Worm (Caenorhabditis elegans): ENCODE results near the gene T11G6.5.
A peak's percentile ranks its signal among the peaks of the same experiment; 100 is the strongest.

Gene T11G6.5

DNA sequence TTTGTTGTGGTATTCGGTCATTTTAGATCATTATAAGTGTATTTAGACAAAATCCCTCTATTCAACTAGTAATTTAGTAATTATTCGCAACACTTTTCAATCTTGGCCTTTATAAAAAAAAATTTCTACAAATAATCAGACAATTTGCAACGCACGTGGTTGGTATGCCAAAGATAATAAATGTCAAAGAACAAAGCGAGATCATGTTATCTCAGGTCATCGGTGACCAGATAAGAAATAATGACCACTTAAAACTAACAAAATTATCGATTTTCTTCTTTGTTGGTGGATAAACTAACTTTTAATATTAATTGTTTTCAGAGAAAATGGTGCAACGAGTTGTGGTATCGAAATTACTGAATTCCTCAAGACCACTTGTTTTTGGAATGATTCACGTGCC lies 38.7 kb upstream of the T11G6.5 start, which contains the start of gene F13E9.13:
Gene F13E9.13, plus strand, starts transcription at position 317 of the 400 bp plus-strand sequence.
- TF ChIP-seq ama-1 (optimal IDR thresholded peaks at IDR 0.05) (no peak), elt-2 (tag; optimal IDR thresholded peaks at IDR 0.05) (peak; percentile 67), ztf-4 (tag; optimal IDR thresholded peaks at IDR 0.05) (no peak), daf-12 (tag; optimal IDR thresholded peaks at IDR 0.05) (no peak), ceh-28 (tag; optimal IDR thresholded peaks at IDR 0.05) (peak; percentile 18)

ce11 chrIV:10880264-10880663 lies 37.7 kb upstream of the T11G6.5 start, which contains the start of gene fipr-15:
TSS of gene fipr-15 (plus strand) at chrIV:10880564.
- TF ChIP-seq zag-1 (tag; optimal IDR thresholded peaks at IDR 0.05) (no peak), nhr-12 (tag; optimal IDR thresholded peaks at IDR 0.05) (no peak), elt-2 (tag; optimal IDR thresholded peaks at IDR 0.05) (no peak), nhr-25 (tag; optimal IDR thresholded peaks at IDR 0.05) (no peak), lsy-12 (tag; optimal IDR thresholded peaks at IDR 0.05) (no peak), egl-5 (tag; optimal IDR thresholded peaks at IDR 0.05) (no peak)

DNA sequence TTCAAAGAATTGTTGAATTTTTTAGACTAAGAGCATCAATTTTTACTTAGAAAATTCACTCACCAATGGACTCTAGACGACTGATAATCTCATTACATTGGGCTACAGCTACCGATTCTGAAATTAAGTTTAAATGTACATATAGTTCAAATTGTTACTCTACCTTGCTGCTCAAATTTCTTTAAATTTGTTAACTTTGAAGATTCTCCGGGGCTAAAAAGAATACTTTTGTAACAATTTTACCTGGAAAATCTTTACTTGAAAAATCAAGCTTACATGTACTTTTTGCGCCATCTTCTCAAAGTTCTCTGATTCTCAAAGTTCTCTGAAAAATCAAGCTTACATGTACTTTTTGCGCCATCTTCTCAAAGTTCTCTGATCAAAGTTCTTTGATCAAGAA lies 37.0 kb upstream of the T11G6.5 start, which contains the start of gene sdz-13:
Gene sdz-13, minus strand, starts transcription at position 101 of the 400 bp plus-strand sequence.
- no peak for TF ChIP-seq nhr-25 (tag; optimal IDR thresholded peaks at IDR 0.05)
- no peak for TF ChIP-seq mdl-1 (tag; optimal IDR thresholded peaks at IDR 0.05)

DNA sequence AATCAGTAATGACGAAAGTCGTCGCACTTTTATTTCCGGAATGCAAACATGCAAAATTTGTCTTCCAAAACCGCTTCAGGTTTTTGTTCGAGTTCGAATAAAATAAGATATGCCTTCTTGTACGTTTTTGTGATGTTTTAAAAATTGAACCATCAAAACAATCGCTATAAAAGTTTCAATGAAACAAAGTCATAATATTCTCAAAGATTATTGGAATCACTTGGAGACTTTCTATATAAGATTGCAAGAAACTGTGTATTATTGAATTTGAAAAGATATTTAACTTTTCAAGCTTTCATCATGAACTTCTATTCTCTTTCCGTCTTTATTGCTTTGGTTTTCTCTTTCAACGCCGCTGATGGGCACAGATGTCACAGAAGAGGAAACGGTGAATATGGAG lies 34.3 kb upstream of the T11G6.5 start, which contains the start of gene fipr-14:
Gene fipr-14, plus strand, starts transcription at position 301 of the 400 bp plus-strand sequence.
- TF ChIP-seq nhr-76 (tag; optimal IDR thresholded peaks at IDR 0.05) (no peak), snpc-4 (tag; optimal IDR thresholded peaks at IDR 0.05) (no peak), aly-2 (tag; optimal IDR thresholded peaks at IDR 0.05) (no peak), unc-39 (tag; optimal IDR thresholded peaks at IDR 0.05) (no peak), hmg-11 (tag; optimal IDR thresholded peaks at IDR 0.05) (no peak), jun-1 (tag; optimal IDR thresholded peaks at IDR 0.05) (no peak)

DNA sequence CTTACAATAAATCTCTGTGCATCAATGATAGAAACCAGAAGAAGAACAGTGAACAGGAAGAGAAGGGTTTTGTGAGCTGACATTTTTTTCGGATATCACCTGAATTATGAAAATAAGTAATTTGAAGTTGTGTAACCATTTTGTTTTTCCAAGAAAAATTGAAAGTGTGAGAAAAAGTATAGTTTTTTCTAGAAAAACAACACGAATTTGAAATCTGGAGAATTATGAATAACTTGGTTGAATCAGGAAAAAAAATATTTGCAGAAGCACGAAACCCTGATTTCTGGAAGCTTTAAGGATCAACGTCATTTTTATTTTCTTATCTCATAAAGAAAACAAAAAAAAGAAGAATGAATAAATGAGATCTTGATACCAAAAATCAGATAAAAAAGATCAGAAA lies 32.0 kb upstream of the T11G6.5 start, which contains the start of gene F13E9.12:
Gene F13E9.12, minus strand, starts transcription at position 101 of the 400 bp plus-strand sequence.
- peak; percentile 35 for TF ChIP-seq elt-1 (tag; optimal IDR thresholded peaks at IDR 0.05)
- no peak for TF ChIP-seq sea-2 (GFP tag; optimal IDR thresholded peaks at IDR 0.05)
- TF ChIP-seq nhr-43 (tag; optimal IDR thresholded peaks at IDR 0.05; ENCODE audit: poor library complexity, severe bottlenecking): no peak
- no peak for TF ChIP-seq lin-15B (tag; optimal IDR thresholded peaks at IDR 0.05)
- TF ChIP-seq egl-5 (tag; optimal IDR thresholded peaks at IDR 0.05): no peak
- no peak for TF ChIP-seq elt-3 (tag; optimal IDR thresholded peaks at IDR 0.05)
- no peak for TF ChIP-seq zag-1 (tag; optimal IDR thresholded peaks at IDR 0.05)
- no peak for TF ChIP-seq unc-39 (tag; optimal IDR thresholded peaks at IDR 0.05)

ce11 chrIV:10870158-10870557 lies 27.6 kb upstream of the T11G6.5 start:
- TF ChIP-seq nhr-23 (tag; optimal IDR thresholded peaks at IDR 0.05) (no peak), ZK546.5 (tag; optimal IDR thresholded peaks at IDR 0.05) (no peak), nhr-76 (tag; optimal IDR thresholded peaks at IDR 0.05) (no peak), elt-3 (tag; optimal IDR thresholded peaks at IDR 0.05) (no peak), unc-39 (tag; optimal IDR thresholded peaks at IDR 0.05) (no peak), fkh-2 (tag; optimal IDR thresholded peaks at IDR 0.05) (no peak)

- TF ChIP-seq nhr-43 (tag; optimal IDR thresholded peaks at IDR 0.05; ENCODE audit: poor library complexity, severe bottlenecking) (no peak), unc-62 (GFP tag; optimal IDR thresholded peaks at IDR 0.05) (no peak), aly-2 (tag; optimal IDR thresholded peaks at IDR 0.05) (no peak), hmg-11 (tag; optimal IDR thresholded peaks at IDR 0.05) (no peak), nhr-76 (tag; optimal IDR thresholded peaks at IDR 0.05) (no peak)
These were observed 27.1 kb upstream of the T11G6.5 start for ce11 chrIV:10869642-10870041.

DNA sequence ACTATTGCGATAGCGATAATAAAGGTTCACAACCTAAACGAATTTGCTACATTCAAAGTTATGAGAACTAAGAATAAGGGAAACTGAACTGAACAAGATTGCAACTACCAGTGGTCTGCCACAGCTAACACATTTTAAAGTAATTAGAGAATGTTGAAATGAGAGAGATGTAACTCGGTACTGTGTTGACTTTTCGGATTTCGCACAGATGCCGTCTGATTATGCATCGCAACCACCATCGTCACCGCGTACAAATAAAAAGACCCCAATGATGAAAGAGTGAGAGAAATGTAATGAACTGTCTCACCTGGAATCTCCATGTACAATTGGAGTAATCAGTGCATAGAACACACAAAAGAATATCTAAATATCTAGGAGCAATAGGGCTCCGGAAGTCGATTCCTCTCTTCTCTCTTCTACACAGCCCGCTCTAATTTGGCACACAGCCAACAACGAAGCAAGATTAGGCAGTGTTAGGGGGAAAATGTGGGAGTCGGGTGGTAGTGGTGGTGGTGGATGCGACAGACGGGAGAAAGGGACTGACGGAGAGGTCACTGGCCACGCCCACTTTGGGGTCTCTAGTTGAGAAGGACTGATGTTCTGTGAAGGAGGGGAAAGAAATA lies 26.2 kb upstream of the T11G6.5 start, which contains the start of gene F13E9.11:
Gene F13E9.11, minus strand, starts transcription at position 507 of the 623 bp plus-strand sequence.
- TF ChIP-seq nhr-67 (tag; optimal IDR thresholded peaks at IDR 0.05) (no peak), daf-12 (tag; optimal IDR thresholded peaks at IDR 0.05) (no peak), pqm-1 (tag; optimal IDR thresholded peaks at IDR 0.05) (no peak), lin-15B (tag; optimal IDR thresholded peaks at IDR 0.05) (no peak), nfya-1 (tag; optimal IDR thresholded peaks at IDR 0.05; ENCODE audit: insufficient read depth) (peak; percentile 35), ceh-16 (tag; optimal IDR thresholded peaks at IDR 0.05) (no peak), hmg-11 (tag; optimal IDR thresholded peaks at IDR 0.05) (peak; percentile 8), jun-1 (tag; optimal IDR thresholded peaks at IDR 0.05) (no peak)
